Worm (Caenorhabditis elegans): ENCODE results near the gene cyp-31A5.

Gene cyp-31A5

ce11 chrIV:13395255-13395654 lies 5.8 kb upstream of the cyp-31A5 start (continued):
- peak; percentile 2 for TF ChIP-seq lin-15B (tag; optimal IDR thresholded peaks at IDR 0.05)
- peak; percentile 76 for TF ChIP-seq grh-1 (GFP tag; IDR thresholded peaks at IDR 0.05)
- peak; percentile 78 for TF ChIP-seq pax-3 (tag; optimal IDR thresholded peaks at IDR 0.05)
- no peak for TF ChIP-seq hlh-17 (GFP tag; optimal IDR thresholded peaks at IDR 0.05; ENCODE audit: borderline replicate concordance)
- TF ChIP-seq unc-86 (tag; optimal IDR thresholded peaks at IDR 0.05): peak; percentile 63
- no peak for TF ChIP-seq alr-1 (tag; optimal IDR thresholded peaks at IDR 0.05; ENCODE audit: borderline replicate concordance)
- TF ChIP-seq mdl-1 (tag; optimal IDR thresholded peaks at IDR 0.05): peak in 1 of 2 experiments; percentile 90
- peak; percentile 90 for TF ChIP-seq nhr-47 (tag; optimal IDR thresholded peaks at IDR 0.05)
- TF ChIP-seq sox-4 (tag; optimal IDR thresholded peaks at IDR 0.05): peak; percentile 26
- TF ChIP-seq ceh-90 (tag; optimal IDR thresholded peaks at IDR 0.05): no peak
- TF ChIP-seq unc-130 (tag; optimal IDR thresholded peaks at IDR 0.05): peak; percentile 86
- peak; percentile 96 for TF ChIP-seq fkh-8 (tag; optimal IDR thresholded peaks at IDR 0.05)
- TF ChIP-seq lin-35 (GFP tag; optimal IDR thresholded peaks at IDR 0.05): peak; percentile 66 to 82
- peak; percentile 88 for TF ChIP-seq nhr-90 (tag; optimal IDR thresholded peaks at IDR 0.05; ENCODE audit: poor library complexity)
- peak; percentile 36 for TF ChIP-seq nhr-11 (tag; optimal IDR thresholded peaks at IDR 0.05)
- TF ChIP-seq lin-39 (tag; optimal IDR thresholded peaks at IDR 0.05): no peak
- TF ChIP-seq ceh-88 (GFP tag; IDR thresholded peaks at IDR 0.05): no peak; the same call in 1 of the 2 replicates
- no peak for TF ChIP-seq Y116A8C.19 (tag; optimal IDR thresholded peaks at IDR 0.05; ENCODE audit: borderline replicate concordance)
- TF ChIP-seq sup-37 (GFP tag; optimal IDR thresholded peaks at IDR 0.05): no peak
- peak; percentile 90 for TF ChIP-seq elt-2 (tag; optimal IDR thresholded peaks at IDR 0.05)
- peak; percentile 24 for TF ChIP-seq snpc-4 (tag; optimal IDR thresholded peaks at IDR 0.05)
- peak; percentile 93 for TF ChIP-seq fkh-10 (GFP tag; optimal IDR thresholded peaks at IDR 0.05)
- TF ChIP-seq swsn-7 (tag; optimal IDR thresholded peaks at IDR 0.05): peak; percentile 89
- TF ChIP-seq irx-1 (tag; optimal IDR thresholded peaks at IDR 0.05): peak; percentile 68
- peak; percentile 93 for TF ChIP-seq aha-1 (tag; optimal IDR thresholded peaks at IDR 0.05)
- TF ChIP-seq hlh-4 (tag; optimal IDR thresholded peaks at IDR 0.05): no peak
- peak; percentile 79 for TF ChIP-seq xbp-1 (tag; optimal IDR thresholded peaks at IDR 0.05)
- peak; percentile 58 for TF ChIP-seq pqm-1 (tag; optimal IDR thresholded peaks at IDR 0.05)
- peak; percentile 85 for TF ChIP-seq ztf-4 (tag; optimal IDR thresholded peaks at IDR 0.05)
- TF ChIP-seq unc-98 (GFP tag; IDR thresholded peaks at IDR 0.05): peak; percentile 8; the same call in 1 of the 2 replicates
- no peak for TF ChIP-seq unc-30 (tag; optimal IDR thresholded peaks at IDR 0.05)
- TF ChIP-seq fos-1 (tag; optimal IDR thresholded peaks at IDR 0.05): peak; percentile 26
- no peak for TF ChIP-seq sptf-1 (tag; optimal IDR thresholded peaks at IDR 0.05)
- TF ChIP-seq ztf-11 (tag; optimal IDR thresholded peaks at IDR 0.05): peak in 1 of 2 experiments; percentile 53
- TF ChIP-seq rnt-1 (tag; optimal IDR thresholded peaks at IDR 0.05): peak; percentile 85
- peak; percentile 43 for TF ChIP-seq dsc-1 (tag; optimal IDR thresholded peaks at IDR 0.05)
- TF ChIP-seq ama-1 (optimal IDR thresholded peaks at IDR 0.05): no peak
- TF ChIP-seq vab-15 (tag; optimal IDR thresholded peaks at IDR 0.05): peak; percentile 69
- peak; percentile 79 to 96 (median 84) for TF ChIP-seq ceh-82 (tag; optimal IDR thresholded peaks at IDR 0.05)
- TF ChIP-seq nhr-85 (tag): peak; percentile 96
- TF ChIP-seq nhr-76 (tag; optimal IDR thresholded peaks at IDR 0.05): no peak
- no peak for TF ChIP-seq ces-1 (GFP tag; optimal IDR thresholded peaks at IDR 0.05)
- TF ChIP-seq dpl-1 (GFP tag; optimal IDR thresholded peaks at IDR 0.05): peak; percentile 44 to 53 (median 51)
- peak; percentile 97 for TF ChIP-seq nhr-71 (tag; optimal IDR thresholded peaks at IDR 0.05)
- no peak for TF ChIP-seq ceh-63 (GFP tag; optimal IDR thresholded peaks at IDR 0.05)
- TF ChIP-seq hpl-2 (GFP tag; optimal IDR thresholded peaks at IDR 0.05): no peak
- TF ChIP-seq nhr-28 (tag; optimal IDR thresholded peaks at IDR 0.05): no peak
- TF ChIP-seq egl-27 (tag; optimal IDR thresholded peaks at IDR 0.05): peak; percentile 69 to 88
- TF ChIP-seq skn-1 (tag; optimal IDR thresholded peaks at IDR 0.05): peak; percentile 88
- TF ChIP-seq zag-1 (tag; optimal IDR thresholded peaks at IDR 0.05): no peak
- TF ChIP-seq C04F5.9 (tag; optimal IDR thresholded peaks at IDR 0.05): no peak
- TF ChIP-seq mep-1 (tag; optimal IDR thresholded peaks at IDR 0.05): peak; percentile 56
- TF ChIP-seq C16A3.4 (tag; optimal IDR thresholded peaks at IDR 0.05): peak; percentile 75
